Fruit fly (Drosophila melanogaster): ENCODE data around the gene Nrd1.

dm6 chrX:11858439-11858813 is 10.3 kb downstream of the Nrd1 start:
- TF ChIP-seq pan (optimal IDR thresholded peaks at IDR 0.05) (no peak), CG8478 (optimal IDR thresholded peaks at IDR 0.05) (no peak), EcR (GFP tag; optimal IDR thresholded peaks at IDR 0.05) (no peak), Dll (optimal IDR thresholded peaks at IDR 0.05) (no peak), usp (GFP tag; optimal IDR thresholded peaks at IDR 0.05) (no peak)

All from whole organism.